Fruit fly (Drosophila melanogaster) whole organism, embryonic: ENCODE data around the gene CG33631.

Experiments used
- ATbp ChIP-seq: fragments of 200-800 bp; sonication (Bioruptor generic); optimal IDR thresholded peaks from 2 replicates; lab custom pipeline; 2017; ENCODE audit warnings: missing biosample characterization, mild to moderate bottlenecking, missing genetic modification characterization, missing genetic modification reagents
- Bdp1 ChIP-seq: fragments of 200-800 bp; sonication (Bioruptor generic); optimal IDR thresholded peaks from 3 replicates; lab custom pipeline; 2016; ENCODE audit warnings: missing biosample characterization, missing genetic modification characterization
- CG10147 ChIP-seq: fragments of 200-800 bp; sonication (Bioruptor generic); optimal IDR thresholded peaks from 2 replicates; lab custom pipeline; 2019; ENCODE audit warnings: missing biosample characterization, mild to moderate bottlenecking, missing genetic modification characterization, moderate library complexity
- CG14014 ChIP-seq: fragments of 200-800 bp; sonication (Bioruptor generic); IDR thresholded peaks from 2 replicates; pipeline ENCODE4 v1.3.6; 2022; ENCODE audit warnings: missing biosample characterization, missing genetic modification characterization
- CG16815 ChIP-seq: fragments of 200-800 bp; sonication (Bioruptor generic); optimal IDR thresholded peaks from 3 replicates; lab custom pipeline; 2017; ENCODE audit warnings: missing biosample characterization, mild to moderate bottlenecking, missing genetic modification characterization
- CG17385 ChIP-seq: fragments of 200-800 bp; sonication (Bioruptor generic); optimal IDR thresholded peaks from 3 replicates; lab custom pipeline; 2018; ENCODE audit warnings: missing biosample characterization, mild to moderate bottlenecking, missing genetic modification characterization
- CG17829 ChIP-seq: fragments of 200-800 bp; optimal IDR thresholded peaks from 2 replicates; lab custom pipeline; 2019; ENCODE audit warnings: missing biosample characterization, mild to moderate bottlenecking, missing genetic modification characterization, moderate library complexity
- CG18599 ChIP-seq: fragments of 200-800 bp; sonication (Bioruptor generic); optimal IDR thresholded peaks from 3 replicates; lab custom pipeline; 2017; ENCODE audit warnings: missing biosample characterization, missing genetic modification characterization, mild to moderate bottlenecking, moderate library complexity, missing genetic modification reagents
- CG18619 ChIP-seq: fragments of 200-800 bp; sonication (Bioruptor generic); optimal IDR thresholded peaks from 3 replicates; lab custom pipeline; 2017; ENCODE audit warnings: missing biosample characterization, mild to moderate bottlenecking, missing genetic modification characterization
- CG2116 ChIP-seq: fragments of 200-800 bp; sonication (Bioruptor generic); optimal IDR thresholded peaks from 3 replicates; lab custom pipeline; 2018; ENCODE audit warnings: missing biosample characterization, mild to moderate bottlenecking, missing genetic modification characterization
- CG2129 ChIP-seq: fragments of 200-800 bp; sonication (Bioruptor generic); IDR thresholded peaks from 2 replicates; pipeline ENCODE4 v1.3.6; 2022; ENCODE audit warnings: missing biosample characterization, missing genetic modification characterization; ENCODE audit not compliant: partially characterized antibody
- CG3065 ChIP-seq: fragments of 200-800 bp; sonication (Bioruptor generic); optimal IDR thresholded peaks from 2 replicates; lab custom pipeline; 2016; ENCODE audit warnings: missing biosample characterization, missing genetic modification characterization
- CG34224 ChIP-seq: fragments of 200-800 bp; sonication (Bioruptor generic); IDR thresholded peaks from 3 replicates; pipeline ENCODE4 v1.3.6; 2022; ENCODE audit warnings: missing biosample characterization, missing genetic modification characterization; ENCODE audit not compliant: partially characterized antibody
- CG4360 ChIP-seq: fragments of 200-800 bp; sonication (Bioruptor generic); IDR thresholded peaks from 2 replicates; pipeline ENCODE4 v1.3.6; 2022; ENCODE audit warnings: missing biosample characterization, missing genetic modification characterization
- CG4617 ChIP-seq: fragments of 200-800 bp; sonication (Bioruptor generic); optimal IDR thresholded peaks from 3 replicates; lab custom pipeline; 2016; ENCODE audit warnings: missing biosample characterization, missing genetic modification characterization, borderline replicate concordance
- CG4820 ChIP-seq: fragments of 200-800 bp; sonication (Bioruptor generic); optimal IDR thresholded peaks from 3 replicates; lab custom pipeline; 2016; ENCODE audit warnings: missing biosample characterization, missing genetic modification characterization
- CG4854 ChIP-seq: fragments of 200-800 bp; sonication (Bioruptor generic); optimal IDR thresholded peaks from 2 replicates; lab custom pipeline; 2016; ENCODE audit warnings: missing biosample characterization, missing genetic modification characterization, inconsistent platforms
- CG6765 ChIP-seq: fragments of 200-800 bp; sonication (Bioruptor generic); optimal IDR thresholded peaks from 3 replicates; lab custom pipeline; 2017; ENCODE audit warnings: missing biosample characterization, mild to moderate bottlenecking, missing genetic modification characterization
- CG9727 ChIP-seq: fragments of 200-800 bp; sonication (Bioruptor generic); optimal IDR thresholded peaks from 3 replicates; lab custom pipeline; 2017; ENCODE audit warnings: missing biosample characterization, mild to moderate bottlenecking, missing genetic modification characterization
- CG9817 ChIP-seq: fragments of 200-800 bp; sonication (Bioruptor generic); optimal IDR thresholded peaks from 2 replicates; lab custom pipeline; 2018; ENCODE audit warnings: missing biosample characterization, mild to moderate bottlenecking, missing genetic modification characterization, moderate library complexity
- Camta ChIP-seq: fragments of 200-800 bp; sonication (Bioruptor generic); optimal IDR thresholded peaks from 2 replicates; lab custom pipeline; 2016; ENCODE audit warnings: missing biosample characterization, missing genetic modification characterization
- Dfd ChIP-seq, 2 experiments: fragments of >200 bp; optimal IDR thresholded peaks; 2 replicates each; lab custom pipeline; 2017; ENCODE audit warnings: missing biosample characterization in 2 of 2, missing genetic modification characterization in 2 of 2
- Drgx ChIP-seq: fragments of 200-800 bp; sonication (Bioruptor generic); IDR thresholded peaks from 2 replicates; pipeline ENCODE4 v1.3.6; 2022; ENCODE audit warnings: missing biosample characterization, missing genetic modification characterization
- E2f2 ChIP-seq: fragments of 200-800 bp; sonication (Bioruptor generic); IDR thresholded peaks from 2 replicates; pipeline ENCODE4 v1.3.6; 2022; ENCODE audit warnings: missing biosample characterization, missing genetic modification characterization
- Fer1 ChIP-seq: fragments of 200-800 bp; sonication (Bioruptor generic); optimal IDR thresholded peaks from 2 replicates; lab custom pipeline; 2017; ENCODE audit warnings: missing biosample characterization, mild to moderate bottlenecking, missing genetic modification characterization
- Fer3 ChIP-seq: fragments of 200-800 bp; sonication (Bioruptor generic); optimal IDR thresholded peaks from 2 replicates; lab custom pipeline; 2018; ENCODE audit warnings: missing biosample characterization, mild to moderate bottlenecking, missing genetic modification characterization, moderate library complexity
- H15 ChIP-seq: fragments of 200-800 bp; sonication (Bioruptor generic); IDR thresholded peaks from 3 replicates; pipeline ENCODE4 v1.3.6; 2022; ENCODE audit warnings: missing biosample characterization, missing genetic modification characterization
- MBD-R2 ChIP-seq: fragments of 200-800 bp; sonication (Bioruptor generic); IDR thresholded peaks from 2 replicates; pipeline ENCODE4 v1.3.6; 2022; ENCODE audit warnings: missing biosample characterization, missing genetic modification characterization
- Mes4 ChIP-seq: fragments of 200-800 bp; sonication (Bioruptor generic); optimal IDR thresholded peaks from 2 replicates; lab custom pipeline; 2016; ENCODE audit warnings: missing biosample characterization, missing genetic modification characterization
- NC2β ChIP-seq: fragments of 200-800 bp; sonication (Bioruptor generic); optimal IDR thresholded peaks from 2 replicates; lab custom pipeline; 2016; ENCODE audit warnings: missing biosample characterization, missing genetic modification characterization
- Nf-YC ChIP-seq: fragments of 200-800 bp; optimal IDR thresholded peaks from 3 replicates; lab custom pipeline; 2019; ENCODE audit warnings: missing biosample characterization, mild to moderate bottlenecking, missing genetic modification characterization, moderate library complexity
- NfI ChIP-seq: fragments of 200-800 bp; sonication (Bioruptor generic); optimal IDR thresholded peaks from 3 replicates; lab custom pipeline; 2018; ENCODE audit warnings: missing biosample characterization, mild to moderate bottlenecking, missing genetic modification characterization, moderate library complexity
- PHDP ChIP-seq: fragments of 200-800 bp; sonication (Bioruptor generic); optimal IDR thresholded peaks from 3 replicates; lab custom pipeline; 2018; ENCODE audit warnings: missing biosample characterization, mild to moderate bottlenecking, missing genetic modification characterization, moderate library complexity
- Six4 ChIP-seq: fragments of 200-800 bp; sonication (Bioruptor generic); optimal IDR thresholded peaks from 2 replicates; lab custom pipeline; 2016; ENCODE audit warnings: missing biosample characterization, missing genetic modification characterization
- YL-1 ChIP-seq: fragments of 200-800 bp; sonication (Bioruptor generic); optimal IDR thresholded peaks from 3 replicates; lab custom pipeline; 2017; ENCODE audit warnings: missing biosample characterization, mild to moderate bottlenecking, missing genetic modification characterization
- bowl ChIP-seq: fragments of 200-800 bp; sonication (Bioruptor generic); IDR thresholded peaks from 2 replicates; pipeline ENCODE4 v1.3.6; 2022; ENCODE audit warnings: missing biosample characterization, missing genetic modification characterization
- bsh ChIP-seq, 2 experiments: fragments of 200-800 bp; sonication (Bioruptor generic); optimal IDR thresholded peaks; 2 replicates each; lab custom pipeline; 2017 to 2018; ENCODE audit warnings: mild to moderate bottlenecking in 2 of 2, missing biosample characterization in 2 of 2, missing genetic modification characterization in 2 of 2, moderate library complexity in 1 of 2
- caup ChIP-seq: fragments of 200-800 bp; sonication (Bioruptor generic); optimal IDR thresholded peaks from 3 replicates; lab custom pipeline; 2017; ENCODE audit warnings: missing biosample characterization, mild to moderate bottlenecking, missing genetic modification characterization, moderate library complexity; ENCODE audit not compliant: severe bottlenecking
- ems ChIP-seq: fragments of 200-800 bp; sonication (Bioruptor generic); optimal IDR thresholded peaks from 3 replicates; lab custom pipeline; 2016; ENCODE audit warnings: missing biosample characterization, missing genetic modification characterization
- h ChIP-seq: fragments of >200 bp; optimal IDR thresholded peaks from 2 replicates; lab custom pipeline; 2017
- hth ChIP-seq: fragments of >200 bp; optimal IDR thresholded peaks from 2 replicates; lab custom pipeline; 2017; ENCODE audit warnings: inconsistent platforms
- ind ChIP-seq: fragments of 200-800 bp; sonication (Bioruptor generic); optimal IDR thresholded peaks from 3 replicates; lab custom pipeline; 2016; ENCODE audit warnings: missing biosample characterization, missing genetic modification characterization
- klu ChIP-seq: fragments of 200-800 bp; sonication (Bioruptor generic); IDR thresholded peaks from 2 replicates; pipeline ENCODE4 v1.3.6; 2022; ENCODE audit warnings: missing biosample characterization, missing genetic modification characterization
- luna ChIP-seq: fragments of 200-800 bp; sonication (Bioruptor generic); optimal IDR thresholded peaks from 2 replicates; lab custom pipeline; 2016; ENCODE audit warnings: missing biosample characterization, missing genetic modification characterization
- onecut ChIP-seq: fragments of 200-800 bp; sonication (Bioruptor generic); IDR thresholded peaks from 2 replicates; pipeline ENCODE4 v1.3.6; 2022; ENCODE audit warnings: missing biosample characterization, missing genetic modification characterization
- otp ChIP-seq: fragments of 200-800 bp; sonication (Bioruptor generic); IDR thresholded peaks from 3 replicates; pipeline ENCODE4, ENCODE4 v1.3.6; 2022; ENCODE audit warnings: missing biosample characterization, missing genetic modification characterization
- pros ChIP-seq: fragments of 200-800 bp; sonication (Bioruptor generic); optimal IDR thresholded peaks from 3 replicates; lab custom pipeline; 2019; ENCODE audit warnings: missing biosample characterization, mild to moderate bottlenecking, missing genetic modification characterization, moderate library complexity
- pzg ChIP-seq: fragments of 200-800 bp; sonication (Bioruptor generic); optimal IDR thresholded peaks from 3 replicates; lab custom pipeline; 2018; ENCODE audit warnings: missing biosample characterization, mild to moderate bottlenecking, missing genetic modification characterization, moderate library complexity
- tin ChIP-seq: fragments of 200-800 bp; sonication (Bioruptor generic); optimal IDR thresholded peaks from 3 replicates; lab custom pipeline; 2016; ENCODE audit warnings: missing biosample characterization, missing genetic modification characterization
- wor ChIP-seq: fragments of 200-800 bp; sonication (Bioruptor generic); IDR thresholded peaks from 2 replicates; pipeline ENCODE4 v1.3.6; 2022; ENCODE audit warnings: missing biosample characterization, missing genetic modification characterization
- yki ChIP-seq: fragments of >200 bp; optimal IDR thresholded peaks from 3 replicates; lab custom pipeline; 2018
- zen ChIP-seq: fragments of 200-800 bp; sonication (Bioruptor generic); optimal IDR thresholded peaks from 3 replicates; lab custom pipeline; 2018; ENCODE audit warnings: missing biosample characterization, mild to moderate bottlenecking, missing genetic modification characterization, moderate library complexity

The CG33631 gene

DNA sequence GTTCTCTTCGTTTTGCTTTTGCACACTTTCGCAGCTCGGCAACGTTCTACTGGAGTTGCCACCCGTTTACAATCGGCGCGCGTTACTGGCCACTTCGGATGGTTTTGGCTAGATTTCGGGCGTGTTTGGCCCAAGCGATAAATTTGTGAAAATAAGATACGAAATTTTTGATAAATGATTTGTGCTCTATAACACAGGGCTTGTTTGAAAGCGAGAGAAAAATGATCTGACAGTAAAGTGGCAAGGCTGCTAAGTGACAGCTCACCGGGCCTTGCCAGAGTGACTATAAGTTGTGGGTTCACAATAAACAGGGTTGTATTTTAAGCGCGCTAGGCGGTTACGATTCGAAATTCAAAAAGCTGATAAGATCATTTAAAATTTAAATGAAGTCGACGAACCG lies 46.1 kb downstream of the CG33631 start, which contains the start of gene Fmr1 (continued):
- TF ChIP-seq tin (GFP tag; lab: Kevin White, UChicago) (peak; percentile 29), ATbp (GFP tag; lab: Kevin White, UChicago) (peak; percentile 12), ind (peak; percentile 64), Camta (peak; percentile 60), CG6765 (GFP tag; lab: Kevin White, UChicago) (no peak), Drgx (GFP tag; lab: Robert Waterston, UW) (no peak), CG17829 (tag; lab: Kevin White, UChicago) (peak; percentile 61), Nf-YC (tag; lab: Kevin White, UChicago) (peak; percentile 24), zen (tag; lab: Kevin White, UChicago) (peak; percentile 36), hth (lab: Kevin White, UChicago) (no peak), Fer3 (tag; lab: Kevin White, UChicago) (peak; percentile 33), E2f2 (GFP tag; lab: Robert Waterston, UW) (peak; percentile 98), h (lab: Kevin White, UChicago) (no peak), CG4617 (GFP tag; lab: Kevin White, UChicago) (peak; percentile 63), CG14014 (GFP tag; lab: Robert Waterston, UW) (peak; percentile 61), pros (no peak), bsh (GFP tag; optimal IDR thresholded peaks at IDR 0.05; lab: Kevin White, UChicago) (peak in 1 of 2 experiments; percentile 35), CG4360 (no peak), H15 (GFP tag; lab: Robert Waterston, UW) (no peak), Bdp1 (GFP tag; lab: Kevin White, UChicago) (peak; percentile 68), yki (no peak), CG16815 (GFP tag; lab: Kevin White, UChicago) (peak; percentile 9), NC2β (peak; percentile 65), CG17385 (GFP tag; lab: Kevin White, UChicago) (no peak), MBD-R2 (peak; percentile 33; the same call in 1 of the 2 replicates), CG9817 (tag; lab: Kevin White, UChicago) (peak; percentile 71), otp (GFP tag; lab: Robert Waterston, UW) (no peak), bowl (GFP tag; lab: Robert Waterston, UW) (no peak), Fer1 (GFP tag; lab: Kevin White, UChicago) (peak; percentile 56), NfI (GFP tag; lab: Kevin White, UChicago) (peak; percentile 67), CG18599 (GFP tag; lab: Kevin White, UChicago) (no peak), CG4854 (GFP tag; lab: Kevin White, UChicago) (peak; percentile 28), CG34224 (GFP tag; lab: Robert Waterston, UW) (no peak), PHDP (tag; lab: Kevin White, UChicago) (peak; percentile 40), caup (GFP tag; lab: Kevin White, UChicago) (no peak), CG2129 (GFP tag; lab: Robert Waterston, UW) (no peak), Mes4 (GFP tag; lab: Kevin White, UChicago) (peak; percentile 4), Six4 (GFP tag; lab: Kevin White, UChicago) (peak; percentile 42), YL-1 (GFP tag; lab: Kevin White, UChicago) (peak; percentile 17), CG9727 (GFP tag; lab: Kevin White, UChicago) (peak; percentile 17), wor (no peak), ems (GFP tag; lab: Kevin White, UChicago) (peak; percentile 27), luna (GFP tag; lab: Kevin White, UChicago) (peak; percentile 12), CG2116 (GFP tag; lab: Kevin White, UChicago) (peak; percentile 100), CG3065 (GFP tag; lab: Kevin White, UChicago) (no peak), CG10147 (GFP tag; lab: Kevin White, UChicago) (peak; percentile 33), CG4820 (peak; percentile 25), Dfd (GFP tag; optimal IDR thresholded peaks at IDR 0.05; lab: Kevin White, UChicago) (no peak), pzg (GFP tag; lab: Kevin White, UChicago) (peak; percentile 92), CG18619 (GFP tag; lab: Kevin White, UChicago) (peak; percentile 31), klu (GFP tag; lab: Robert Waterston, UW) (0 out of 2 replicates have a peak, but pooled peaks have one; percentile 28), onecut (no peak)
